Fruit fly (Drosophila melanogaster): ENCODE data around the gene CG46426.

CG46426 gene

DNA sequence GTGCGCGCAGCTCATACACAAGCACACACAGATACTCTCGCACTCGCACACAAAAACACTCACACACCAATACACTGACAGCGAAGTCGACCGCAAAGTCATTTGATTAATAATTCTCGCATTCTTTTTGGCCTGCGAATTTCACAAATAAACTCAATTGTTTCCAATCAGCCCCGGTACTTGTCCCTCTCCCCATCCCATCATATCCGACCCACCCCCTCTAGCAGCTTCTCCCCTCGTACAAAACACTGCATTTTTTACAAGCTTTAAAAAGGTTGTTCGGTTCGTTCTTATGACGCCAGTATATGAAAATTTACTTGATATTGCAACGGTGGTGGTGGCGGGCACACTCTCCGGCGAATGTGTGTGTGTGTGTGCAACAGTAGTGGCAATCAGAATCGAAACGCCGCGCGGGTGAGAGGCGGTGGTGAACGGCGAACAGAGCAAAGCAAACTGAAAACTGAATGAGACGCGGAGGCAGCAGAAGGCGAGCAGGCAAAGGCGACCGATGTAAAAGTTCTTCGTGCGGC, 34.9 kb upstream of the CG46426 start (continued):
- 0 out of 2 replicates have a peak, but pooled peaks have one; percentile 30 for TF ChIP-seq cas (GFP tag; IDR thresholded peaks at IDR 0.05)
- no peak for TF ChIP-seq CG8944 (GFP tag; optimal IDR thresholded peaks at IDR 0.05)
- TF ChIP-seq CTCF (GFP tag; optimal IDR thresholded peaks at IDR 0.05), result no peak
- no peak for TF ChIP-seq cad (GFP tag; optimal IDR thresholded peaks at IDR 0.05)
- TF ChIP-seq Scr (GFP tag; IDR thresholded peaks at IDR 0.05; ENCODE audit: partially characterized antibody), result no peak; the same call in 1 of the 2 replicates
- peak; percentile 55 for TF ChIP-seq Nf-YC (tag; optimal IDR thresholded peaks at IDR 0.05)
- TF ChIP-seq bab2 (GFP tag; optimal IDR thresholded peaks at IDR 0.05), result no peak
- TF ChIP-seq h (optimal IDR thresholded peaks at IDR 0.05), result no peak
- TF ChIP-seq Ada2b (GFP tag; IDR thresholded peaks at IDR 0.05), result no peak
- TF ChIP-seq CG4820 (GFP tag; optimal IDR thresholded peaks at IDR 0.05), result no peak
- TF ChIP-seq HLH3B (GFP tag; IDR thresholded peaks at IDR 0.05), result no peak
- TF ChIP-seq cg (GFP tag; optimal IDR thresholded peaks at IDR 0.05), result peak; percentile 98
- peak; percentile 65; the same call in 2 of the 3 replicates for TF ChIP-seq so (GFP tag; IDR thresholded peaks at IDR 0.05)
- no peak for TF ChIP-seq CG13296 (GFP tag; optimal IDR thresholded peaks at IDR 0.05)
- TF ChIP-seq Six4 (GFP tag; optimal IDR thresholded peaks at IDR 0.05), result no peak
- TF ChIP-seq NK7.1 (GFP tag; optimal IDR thresholded peaks at IDR 0.05), result no peak
- no peak for TF ChIP-seq Ets65A (GFP tag)
- no peak for TF ChIP-seq CG9817 (tag; optimal IDR thresholded peaks at IDR 0.05)
- TF ChIP-seq CG12769 (tag; optimal IDR thresholded peaks at IDR 0.05), result peak; percentile 88
- no peak for TF ChIP-seq CG2120 (GFP tag; optimal IDR thresholded peaks at IDR 0.05)
- TF ChIP-seq jigr1 (GFP tag; IDR thresholded peaks at IDR 0.05), result no peak
- no peak for TF ChIP-seq lmd (GFP tag; IDR thresholded peaks at IDR 0.05)
- no peak for TF ChIP-seq ham (GFP tag; IDR thresholded peaks at IDR 0.05)
- TF ChIP-seq ftz-f1 (GFP tag; optimal IDR thresholded peaks at IDR 0.05), result peak; percentile 60
- peak; percentile 6 for TF ChIP-seq YL-1 (GFP tag; optimal IDR thresholded peaks at IDR 0.05)
- TF ChIP-seq CG18011 (GFP tag; optimal IDR thresholded peaks at IDR 0.05), result no peak
- no peak for TF ChIP-seq nmo (GFP tag; optimal IDR thresholded peaks at IDR 0.05)
- TF ChIP-seq CG8359 (GFP tag; optimal IDR thresholded peaks at IDR 0.05; ENCODE audit: borderline replicate concordance), result no peak
- no peak for TF ChIP-seq Eip74EF (GFP tag; optimal IDR thresholded peaks at IDR 0.05)
- TF ChIP-seq CG10462 (GFP tag; optimal IDR thresholded peaks at IDR 0.05), result no peak
- TF ChIP-seq CG2712 (tag; optimal IDR thresholded peaks at IDR 0.05), result no peak
- no peak for TF ChIP-seq Hr78 (GFP tag; optimal IDR thresholded peaks at IDR 0.05)
- TF ChIP-seq Opbp (GFP tag; IDR thresholded peaks at IDR 0.05; ENCODE audit: partially characterized antibody), result no peak
- TF ChIP-seq Dp (GFP tag; optimal IDR thresholded peaks at IDR 0.05), result no peak
- peak; percentile 2 for TF ChIP-seq unpg (GFP tag; optimal IDR thresholded peaks at IDR 0.05)
- TF ChIP-seq NC2β (GFP tag; optimal IDR thresholded peaks at IDR 0.05), result no peak
- TF ChIP-seq repo (GFP tag; optimal IDR thresholded peaks at IDR 0.05), result peak; percentile 48
- TF ChIP-seq Sry-δ (GFP tag; optimal IDR thresholded peaks at IDR 0.05), result no peak
- TF ChIP-seq odd (GFP tag; optimal IDR thresholded peaks at IDR 0.05), result no peak
- TF ChIP-seq Lhr (GFP tag; optimal IDR thresholded peaks at IDR 0.05), result no peak
- no peak for TF ChIP-seq cwo (GFP tag; optimal IDR thresholded peaks at IDR 0.05)
- TF ChIP-seq Spps (tag; optimal IDR thresholded peaks at IDR 0.05), result no peak
- TF ChIP-seq tna (GFP tag; IDR thresholded peaks at IDR 0.05; ENCODE audit: partially characterized antibody), result no peak
- no peak for TF ChIP-seq CG12391 (tag; optimal IDR thresholded peaks at IDR 0.05)
- TF ChIP-seq CG30403 (GFP tag; optimal IDR thresholded peaks at IDR 0.05), result no peak
- TF ChIP-seq schlank (tag; optimal IDR thresholded peaks at IDR 0.05), result peak; percentile 22
- no peak for TF ChIP-seq CG30431 (GFP tag; optimal IDR thresholded peaks at IDR 0.05)
- peak; percentile 2 for TF ChIP-seq CG7745 (tag; optimal IDR thresholded peaks at IDR 0.05)
- no peak for TF ChIP-seq CG14860 (GFP tag; IDR thresholded peaks at IDR 0.05; ENCODE audit: partially characterized antibody)
- TF ChIP-seq CG1024 (GFP tag; IDR thresholded peaks at IDR 0.05), result no peak
- TF ChIP-seq Deaf1 (tag; optimal IDR thresholded peaks at IDR 0.05), result peak; percentile 99
